Worm (Caenorhabditis elegans): ENCODE data around the gene C26D10.7.

ce11 chrII:8325002-8325539, 8.7 kb upstream of the C26D10.7 start, which contains the start of the genes ran-3 and C26D10.3:
- TF ChIP-seq tbx-37 (GFP tag; conservative IDR thresholded peaks at IDR 0.05) = no peak
- peak; percentile 57; the same call in 1 of the 2 replicates for TF ChIP-seq scrt-1 (GFP tag; IDR thresholded peaks at IDR 0.05)
- no peak for TF ChIP-seq ama-1 (optimal IDR thresholded peaks at IDR 0.05)
- no peak for TF ChIP-seq hnd-1 (tag; optimal IDR thresholded peaks at IDR 0.05)
- no peak for TF ChIP-seq ets-7 (tag; optimal IDR thresholded peaks at IDR 0.05)
- TF ChIP-seq aly-1 (tag; optimal IDR thresholded peaks at IDR 0.05) = no peak
- no peak for TF ChIP-seq sea-1 (GFP tag; conservative IDR thresholded peaks at IDR 0.05)
- no peak for TF ChIP-seq ceh-13 (GFP tag; optimal IDR thresholded peaks at IDR 0.05)
- no peak for TF ChIP-seq hmg-4 (GFP tag; optimal IDR thresholded peaks at IDR 0.05)
- TF ChIP-seq F13C5.2 (tag; optimal IDR thresholded peaks at IDR 0.05) = peak; percentile 76
- TF ChIP-seq flt-1 (GFP tag; IDR thresholded peaks at IDR 0.05) = no peak
- no peak for TF ChIP-seq hmbx-1 (tag; optimal IDR thresholded peaks at IDR 0.05)

Data from whole organism, early embryonic.